Worm (Caenorhabditis elegans): ENCODE data around the gene nhr-190.

nhr-190 gene

ce11 chrV:622902-623301 is 19.8 kb downstream of the nhr-190 start, which contains the start of gene F48G7.5:
Gene F48G7.5, minus strand, starts transcription at chrV:622935.
- no peak for TF ChIP-seq blmp-1 (tag; optimal IDR thresholded peaks at IDR 0.05; ENCODE audit: insufficient read depth)
- no peak for TF ChIP-seq ztf-1 (GFP tag; conservative IDR thresholded peaks at IDR 0.05)
- TF ChIP-seq peb-1 (tag; optimal IDR thresholded peaks at IDR 0.05): no peak
- TF ChIP-seq snpc-4 (tag; optimal IDR thresholded peaks at IDR 0.05): no peak
- TF ChIP-seq sma-3 (GFP tag; optimal IDR thresholded peaks at IDR 0.05): no peak
- no peak for TF ChIP-seq nhr-12 (tag; optimal IDR thresholded peaks at IDR 0.05)
- no peak for TF ChIP-seq nhr-77 (tag; optimal IDR thresholded peaks at IDR 0.05)
- TF ChIP-seq crh-2 (tag; optimal IDR thresholded peaks at IDR 0.05): no peak
- TF ChIP-seq unc-55 (GFP tag; optimal IDR thresholded peaks at IDR 0.05): no peak

- TF ChIP-seq nhr-23 (tag; optimal IDR thresholded peaks at IDR 0.05) (no peak), nhr-12 (tag; optimal IDR thresholded peaks at IDR 0.05) (no peak), crh-2 (tag; optimal IDR thresholded peaks at IDR 0.05) (no peak), Y55F3AM.14 (GFP tag; optimal IDR thresholded peaks at IDR 0.05) (no peak), lsy-2 (tag; optimal IDR thresholded peaks at IDR 0.05) (no peak), R02D3.7 (tag; optimal IDR thresholded peaks at IDR 0.05) (no peak), ceh-82 (tag; optimal IDR thresholded peaks at IDR 0.05) (no peak), gmeb-1 (tag; optimal IDR thresholded peaks at IDR 0.05) (no peak), elt-3 (tag; optimal IDR thresholded peaks at IDR 0.05) (no peak), alr-1 (tag; optimal IDR thresholded peaks at IDR 0.05) (no peak), ztf-1 (GFP tag; conservative IDR thresholded peaks at IDR 0.05) (no peak), lin-13 (GFP tag; optimal IDR thresholded peaks at IDR 0.05) (no peak), nhr-77 (tag; optimal IDR thresholded peaks at IDR 0.05) (no peak), blmp-1 (tag; optimal IDR thresholded peaks at IDR 0.05; ENCODE audit: insufficient read depth) (no peak), sma-3 (GFP tag; optimal IDR thresholded peaks at IDR 0.05) (no peak), nhr-11 (tag; optimal IDR thresholded peaks at IDR 0.05) (no peak)
Observed at ce11 chrV:620987-621386, 21.7 kb downstream of the nhr-190 start.

- TF ChIP-seq C34F6.9 (tag; optimal IDR thresholded peaks at IDR 0.05) (peak; percentile 88), lin-11 (tag; optimal IDR thresholded peaks at IDR 0.05) (no peak), nhr-23 (tag; optimal IDR thresholded peaks at IDR 0.05) (no peak), nhr-10 (tag; optimal IDR thresholded peaks at IDR 0.05) (no peak), mbf-1 (tag; optimal IDR thresholded peaks at IDR 0.05) (no peak), nhr-25 (tag; optimal IDR thresholded peaks at IDR 0.05) (peak; percentile 51), egl-27 (tag; optimal IDR thresholded peaks at IDR 0.05) (peak; percentile 82), ceh-82 (tag; optimal IDR thresholded peaks at IDR 0.05) (no peak), gmeb-1 (tag; optimal IDR thresholded peaks at IDR 0.05) (peak; percentile 8), nhr-12 (tag; optimal IDR thresholded peaks at IDR 0.05) (no peak), nhr-237 (tag; optimal IDR thresholded peaks at IDR 0.05) (no peak), sma-3 (GFP tag; optimal IDR thresholded peaks at IDR 0.05) (peak; percentile 1), sma-9 (GFP tag; optimal IDR thresholded peaks at IDR 0.05) (peak; percentile 91), sma-9 (tag; optimal IDR thresholded peaks at IDR 0.05) (no peak), ZK546.5 (tag; optimal IDR thresholded peaks at IDR 0.05) (no peak), snpc-4 (tag; optimal IDR thresholded peaks at IDR 0.05) (peak; percentile 32), mdl-1 (tag; optimal IDR thresholded peaks at IDR 0.05) (peak; percentile 32 to 50), nhr-21 (tag; optimal IDR thresholded peaks at IDR 0.05) (peak; percentile 53), ztf-1 (GFP tag; conservative IDR thresholded peaks at IDR 0.05) (no peak), blmp-1 (tag; optimal IDR thresholded peaks at IDR 0.05; ENCODE audit: insufficient read depth) (no peak), ceh-16 (tag; optimal IDR thresholded peaks at IDR 0.05) (no peak), lsy-2 (tag; optimal IDR thresholded peaks at IDR 0.05) (peak in 1 of 2 experiments; percentile 83), zag-1 (tag; optimal IDR thresholded peaks at IDR 0.05) (peak; percentile 84), nhr-6 (tag; optimal IDR thresholded peaks at IDR 0.05) (peak; percentile 87), peb-1 (tag; optimal IDR thresholded peaks at IDR 0.05) (no peak), nhr-11 (tag; optimal IDR thresholded peaks at IDR 0.05) (no peak), unc-62 (GFP tag; optimal IDR thresholded peaks at IDR 0.05) (peak; percentile 58), fos-1 (tag; optimal IDR thresholded peaks at IDR 0.05) (peak; percentile 79), sem-4 (tag; optimal IDR thresholded peaks at IDR 0.05) (peak; percentile 51), nhr-129 (tag; optimal IDR thresholded peaks at IDR 0.05) (peak; percentile 67), lin-39 (tag; optimal IDR thresholded peaks at IDR 0.05) (no peak), unc-55 (GFP tag; optimal IDR thresholded peaks at IDR 0.05) (peak; percentile 92), nhr-77 (tag; optimal IDR thresholded peaks at IDR 0.05) (no peak), unc-39 (tag; optimal IDR thresholded peaks at IDR 0.05) (no peak), crh-2 (tag; optimal IDR thresholded peaks at IDR 0.05) (peak; percentile 67), elt-1 (tag; optimal IDR thresholded peaks at IDR 0.05) (no peak), elt-3 (tag; optimal IDR thresholded peaks at IDR 0.05) (no peak), ama-1 (optimal IDR thresholded peaks at IDR 0.05) (no peak), F13H6.1 (tag; optimal IDR thresholded peaks at IDR 0.05) (peak; percentile 74), ztf-4 (tag; optimal IDR thresholded peaks at IDR 0.05) (peak; percentile 25), skn-1 (tag; optimal IDR thresholded peaks at IDR 0.05) (no peak), Y55F3AM.14 (GFP tag; optimal IDR thresholded peaks at IDR 0.05) (peak; percentile 68), R02D3.7 (tag; optimal IDR thresholded peaks at IDR 0.05) (no peak), ztf-11 (tag; optimal IDR thresholded peaks at IDR 0.05) (no peak), lin-13 (GFP tag; optimal IDR thresholded peaks at IDR 0.05) (peak; percentile 44), mab-5 (tag; optimal IDR thresholded peaks at IDR 0.05) (peak; percentile 8), dmd-4 (tag; optimal IDR thresholded peaks at IDR 0.05) (no peak)
Observed at ce11 chrV:619054-619453, 23.7 kb downstream of the nhr-190 start, which contains the start of gene F48G7.4. Gene F48G7.4, plus strand, starts transcription at chrV:619453.
